Fruit fly (Drosophila melanogaster): ENCODE results near the gene crb.

Gene crb

dm6 chr3R:24270034-24270433 is 24.8 kb upstream of the crb start:
- TF ChIP-seq CG8119 (GFP tag; IDR thresholded peaks at IDR 0.05) (no peak), salr (GFP tag; optimal IDR thresholded peaks at IDR 0.05) (no peak), Blimp-1 (GFP tag; optimal IDR thresholded peaks at IDR 0.05) (no peak), Lpt (GFP tag; optimal IDR thresholded peaks at IDR 0.05) (no peak), CG10631 (GFP tag; optimal IDR thresholded peaks at IDR 0.05) (no peak), cyc (GFP tag; optimal IDR thresholded peaks at IDR 0.05) (no peak), ss (GFP tag; optimal IDR thresholded peaks at IDR 0.05) (peak in 1 of 2 experiments; percentile 27), fkh (GFP tag; optimal IDR thresholded peaks at IDR 0.05) (peak; percentile 80), Met (GFP tag; optimal IDR thresholded peaks at IDR 0.05) (no peak), CG6854 (GFP tag; optimal IDR thresholded peaks at IDR 0.05) (no peak)

dm6 chr3R:24270578-24270977 is 24.3 kb upstream of the crb start:
- no peak for TF ChIP-seq lz (GFP tag; optimal IDR thresholded peaks at IDR 0.05)
- no peak for TF ChIP-seq CG6808 (GFP tag; optimal IDR thresholded peaks at IDR 0.05)
- TF ChIP-seq CG32006 (GFP tag; optimal IDR thresholded peaks at IDR 0.05): no peak
- TF ChIP-seq svp (GFP tag): no peak
- no peak for TF ChIP-seq CG1621 (tag; optimal IDR thresholded peaks at IDR 0.05)

dm6 chr3R:24271071-24271470 is 23.8 kb upstream of the crb start, which contains the start of gene jar:
Gene jar (minus strand): TSS chr3R:24271233.
- TF ChIP-seq Ets96B (tag; optimal IDR thresholded peaks at IDR 0.05): peak; percentile 1
- TF ChIP-seq Sox102F (GFP tag; optimal IDR thresholded peaks at IDR 0.05): no peak
- TF ChIP-seq CG6276 (GFP tag; optimal IDR thresholded peaks at IDR 0.05): no peak
- no peak for TF ChIP-seq dac (GFP tag; optimal IDR thresholded peaks at IDR 0.05)
- no peak for TF ChIP-seq OdsH (GFP tag; optimal IDR thresholded peaks at IDR 0.05)
- TF ChIP-seq spab (GFP tag; optimal IDR thresholded peaks at IDR 0.05): no peak
- no peak for TF ChIP-seq Ets21C (GFP tag; optimal IDR thresholded peaks at IDR 0.05)
- TF ChIP-seq Met (GFP tag; optimal IDR thresholded peaks at IDR 0.05): no peak
- TF ChIP-seq CG1621 (tag; optimal IDR thresholded peaks at IDR 0.05): peak; percentile 10
- TF ChIP-seq CG3032 (tag; optimal IDR thresholded peaks at IDR 0.05): peak; percentile 11
- TF ChIP-seq fkh (GFP tag; optimal IDR thresholded peaks at IDR 0.05): peak; percentile 47
- TF ChIP-seq dsx (GFP tag; optimal IDR thresholded peaks at IDR 0.05; ENCODE audit: poor library complexity, severe bottlenecking): peak; percentile 42
- TF ChIP-seq CG6163 (GFP tag; IDR thresholded peaks at IDR 0.05): peak; percentile 36; the same call in 1 of the 3 replicates
- TF ChIP-seq CG4318 (GFP tag; optimal IDR thresholded peaks at IDR 0.05): no peak
- no peak for TF ChIP-seq achi (GFP tag; optimal IDR thresholded peaks at IDR 0.05)
- peak; percentile 21 for TF ChIP-seq CG3919 (GFP tag; optimal IDR thresholded peaks at IDR 0.05)
- peak; percentile 28 for TF ChIP-seq Sox14 (GFP tag; optimal IDR thresholded peaks at IDR 0.05)
- peak; percentile 42 for TF ChIP-seq esn (GFP tag; optimal IDR thresholded peaks at IDR 0.05)
- no peak for TF ChIP-seq CG31627 (GFP tag; optimal IDR thresholded peaks at IDR 0.05)
- TF ChIP-seq lz (GFP tag; optimal IDR thresholded peaks at IDR 0.05): no peak
- TF ChIP-seq CG15336 (GFP tag; IDR thresholded peaks at IDR 0.05): peak; percentile 42; the same call in 1 of the 2 replicates
- TF ChIP-seq Hr38 (GFP tag; optimal IDR thresholded peaks at IDR 0.05): no peak
- peak; percentile 81 for TF ChIP-seq Eip78C (GFP tag)
- TF ChIP-seq CG11294 (GFP tag; IDR thresholded peaks at IDR 0.05): no peak
- TF ChIP-seq acj6 (GFP tag; optimal IDR thresholded peaks at IDR 0.05): no peak
- no peak for TF ChIP-seq CG11762 (GFP tag; optimal IDR thresholded peaks at IDR 0.05; ENCODE audit: insufficient read depth)
- no peak for TF ChIP-seq net (GFP tag; optimal IDR thresholded peaks at IDR 0.05)
- TF ChIP-seq Eip75B (GFP tag; optimal IDR thresholded peaks at IDR 0.05): peak; percentile 27
- TF ChIP-seq svp (GFP tag): no peak
- no peak for TF ChIP-seq CG8632 (GFP tag; optimal IDR thresholded peaks at IDR 0.05)
- peak; percentile 64 for TF ChIP-seq CG6854 (GFP tag; optimal IDR thresholded peaks at IDR 0.05)
- no peak for TF ChIP-seq CG32006 (GFP tag; optimal IDR thresholded peaks at IDR 0.05)
- TF ChIP-seq CG16779 (tag; optimal IDR thresholded peaks at IDR 0.05): no peak
- no peak for TF ChIP-seq CG10631 (GFP tag; optimal IDR thresholded peaks at IDR 0.05)
- peak; percentile 24; the same call in 1 of the 3 replicates for TF ChIP-seq eg (GFP tag; IDR thresholded peaks at IDR 0.05)
- peak; percentile 26; the same call in 1 of the 3 replicates for TF ChIP-seq CG8119 (GFP tag; IDR thresholded peaks at IDR 0.05)
- no peak for TF ChIP-seq salr (GFP tag; optimal IDR thresholded peaks at IDR 0.05)
- no peak for TF ChIP-seq Blimp-1 (GFP tag; optimal IDR thresholded peaks at IDR 0.05)
- peak; percentile 26 to 39 for TF ChIP-seq ss (GFP tag; optimal IDR thresholded peaks at IDR 0.05)
- peak; percentile 15 for TF ChIP-seq CG9139 (GFP tag; optimal IDR thresholded peaks at IDR 0.05)
- no peak for TF ChIP-seq Gug (GFP tag; IDR thresholded peaks at IDR 0.05)
- no peak for TF ChIP-seq fd59A (GFP tag; optimal IDR thresholded peaks at IDR 0.05)
- no peak for TF ChIP-seq CG34406 (GFP tag; optimal IDR thresholded peaks at IDR 0.05)

All from whole organism, prepupa.